Fruit fly (Drosophila melanogaster) whole organism, embryonic: ENCODE measurements around the gene Rh2.

Source experiments
- Bgb ChIP-seq: fragments of 200-800 bp; sonication (Bioruptor generic); IDR thresholded peaks from 2 replicates; pipeline ENCODE4 v1.3.6; 2022; ENCODE audit warnings: missing biosample characterization, missing genetic modification characterization; ENCODE audit not compliant: partially characterized antibody
- CG10147 ChIP-seq: fragments of 200-800 bp; sonication (Bioruptor generic); optimal IDR thresholded peaks from 2 replicates; lab custom pipeline; 2019; ENCODE audit warnings: missing biosample characterization, mild to moderate bottlenecking, missing genetic modification characterization, moderate library complexity
- CG10209 ChIP-seq: fragments of 200-800 bp; sonication (Bioruptor generic); optimal IDR thresholded peaks from 3 replicates; lab custom pipeline; 2017; ENCODE audit warnings: missing biosample characterization, mild to moderate bottlenecking, missing genetic modification characterization, missing genetic modification reagents
- CG10565 ChIP-seq: fragments of 200-800 bp; sonication (Bioruptor generic); optimal IDR thresholded peaks from 3 replicates; lab custom pipeline; 2016; ENCODE audit warnings: missing biosample characterization, mild to moderate bottlenecking, missing genetic modification characterization
- CG10654 ChIP-seq: fragments of 200-800 bp; sonication (Bioruptor generic); optimal IDR thresholded peaks from 2 replicates; lab custom pipeline; 2016; ENCODE audit warnings: missing biosample characterization, missing genetic modification characterization
- CG11398 ChIP-seq: fragments of 200-800 bp; sonication (Bioruptor generic); optimal IDR thresholded peaks from 2 replicates; lab custom pipeline; 2016; ENCODE audit warnings: missing biosample characterization, missing genetic modification characterization
- CG12299 ChIP-seq: fragments of 200-800 bp; sonication (Bioruptor generic); optimal IDR thresholded peaks from 2 replicates; lab custom pipeline; 2018; ENCODE audit warnings: missing biosample characterization, mild to moderate bottlenecking, missing genetic modification characterization
- CG1233 ChIP-seq: fragments of 200-800 bp; sonication (Bioruptor generic); optimal IDR thresholded peaks from 4 replicates; lab custom pipeline; 2018; ENCODE audit warnings: missing biosample characterization, mild to moderate bottlenecking, missing genetic modification characterization
- CG12744 ChIP-seq: fragments of 200-800 bp; sonication (Bioruptor generic); optimal IDR thresholded peaks from 2 replicates; lab custom pipeline; 2016; ENCODE audit warnings: missing biosample characterization, missing genetic modification characterization
- CG14441 ChIP-seq: fragments of 200-800 bp; sonication (Bioruptor generic); IDR thresholded peaks from 2 replicates; pipeline ENCODE4 v1.3.6; 2022; ENCODE audit warnings: missing biosample characterization, missing genetic modification characterization
- CG15696 ChIP-seq: fragments of 200-800 bp; sonication (Bioruptor generic); optimal IDR thresholded peaks from 2 replicates; lab custom pipeline; 2019; ENCODE audit warnings: missing biosample characterization, mild to moderate bottlenecking, missing genetic modification characterization, moderate library complexity
- CG1832 ChIP-seq: fragments of 200-800 bp; sonication (Bioruptor generic); optimal IDR thresholded peaks from 2 replicates; lab custom pipeline; 2017; ENCODE audit warnings: missing biosample characterization, mild to moderate bottlenecking, missing genetic modification characterization, inconsistent platforms
- CG31365 ChIP-seq: fragments of 200-800 bp; sonication (Bioruptor generic); optimal IDR thresholded peaks from 2 replicates; lab custom pipeline; 2018; ENCODE audit warnings: missing biosample characterization, mild to moderate bottlenecking, missing genetic modification characterization
- CG31388 ChIP-seq: fragments of 200-800 bp; sonication (Bioruptor generic); optimal IDR thresholded peaks from 2 replicates; lab custom pipeline; 2016; ENCODE audit warnings: missing biosample characterization, missing genetic modification characterization
- CG4617 ChIP-seq: fragments of 200-800 bp; sonication (Bioruptor generic); optimal IDR thresholded peaks from 3 replicates; lab custom pipeline; 2016; ENCODE audit warnings: missing biosample characterization, missing genetic modification characterization, borderline replicate concordance
- CG8089 ChIP-seq: fragments of 200-800 bp; sonication (Bioruptor generic); optimal IDR thresholded peaks from 3 replicates; lab custom pipeline; 2016; ENCODE audit warnings: missing biosample characterization, missing genetic modification characterization
- CG9727 ChIP-seq: fragments of 200-800 bp; sonication (Bioruptor generic); optimal IDR thresholded peaks from 3 replicates; lab custom pipeline; 2017; ENCODE audit warnings: missing biosample characterization, mild to moderate bottlenecking, missing genetic modification characterization
- Drgx ChIP-seq: fragments of 200-800 bp; sonication (Bioruptor generic); IDR thresholded peaks from 2 replicates; pipeline ENCODE4 v1.3.6; 2022; ENCODE audit warnings: missing biosample characterization, missing genetic modification characterization
- Fer1 ChIP-seq: fragments of 200-800 bp; sonication (Bioruptor generic); optimal IDR thresholded peaks from 2 replicates; lab custom pipeline; 2017; ENCODE audit warnings: missing biosample characterization, mild to moderate bottlenecking, missing genetic modification characterization
- Hey ChIP-seq: fragments of 200-800 bp; sonication (Bioruptor generic); optimal IDR thresholded peaks from 3 replicates; lab custom pipeline; 2018; ENCODE audit warnings: missing biosample characterization, mild to moderate bottlenecking, missing genetic modification characterization
- HmgD ChIP-seq: fragments of 200-800 bp; sonication (Bioruptor generic); optimal IDR thresholded peaks from 3 replicates; lab custom pipeline; 2016; ENCODE audit warnings: missing biosample characterization, missing genetic modification characterization
- Hr3 ChIP-seq: fragments of 200-800 bp; sonication (Bioruptor generic); optimal IDR thresholded peaks from 3 replicates; lab custom pipeline; 2016; ENCODE audit warnings: missing biosample characterization, missing genetic modification characterization
- Scr ChIP-seq: fragments of 200-800 bp; sonication (Bioruptor generic); IDR thresholded peaks from 2 replicates; pipeline ENCODE4 v1.3.6; 2022; ENCODE audit warnings: missing biosample characterization, missing genetic modification characterization; ENCODE audit not compliant: partially characterized antibody
- Tbp ChIP-seq: fragments of >200 bp; optimal IDR thresholded peaks from 2 replicates; lab custom pipeline; 2018; ENCODE audit warnings: missing biosample characterization, missing genetic modification characterization
- aop ChIP-seq: fragments of 200-800 bp; sonication (Bioruptor generic); IDR thresholded peaks from 2 replicates; pipeline ENCODE4 v1.3.6; 2022; ENCODE audit warnings: missing biosample characterization, missing genetic modification characterization
- cad ChIP-seq: fragments of >200 bp; optimal IDR thresholded peaks from 2 replicates; lab custom pipeline; 2017; ENCODE audit warnings: missing biosample characterization, missing genetic modification characterization
- caup ChIP-seq: fragments of 200-800 bp; sonication (Bioruptor generic); optimal IDR thresholded peaks from 3 replicates; lab custom pipeline; 2017; ENCODE audit warnings: missing biosample characterization, mild to moderate bottlenecking, missing genetic modification characterization, moderate library complexity; ENCODE audit not compliant: severe bottlenecking
- chinmo ChIP-seq: fragments of 200-800 bp; sonication (Bioruptor generic); IDR thresholded peaks from 4 replicates; pipeline ENCODE4 v1.3.6; 2022; ENCODE audit warnings: missing biosample characterization, missing genetic modification characterization; ENCODE audit not compliant: partially characterized antibody
- corto ChIP-seq: fragments of 200-800 bp; sonication (Bioruptor generic); optimal IDR thresholded peaks from 2 replicates; lab custom pipeline; 2016; ENCODE audit warnings: missing biosample characterization, mild to moderate bottlenecking, missing genetic modification characterization, moderate library complexity
- dysf ChIP-seq: fragments of 200-800 bp; sonication (Bioruptor generic); IDR thresholded peaks from 3 replicates; pipeline ENCODE4 v1.3.6; 2022; ENCODE audit warnings: missing biosample characterization, missing genetic modification characterization
- fu2 ChIP-seq: fragments of 200-800 bp; sonication (Bioruptor generic); optimal IDR thresholded peaks from 2 replicates; lab custom pipeline; 2016; ENCODE audit warnings: missing biosample characterization, missing genetic modification characterization
- gcm2 ChIP-seq: fragments of 200-800 bp; sonication (Bioruptor generic); optimal IDR thresholded peaks from 2 replicates; lab custom pipeline; 2016; ENCODE audit warnings: missing biosample characterization, missing genetic modification characterization
- gsb ChIP-seq: fragments of 200-800 bp; sonication (Bioruptor generic); IDR thresholded peaks from 2 replicates; pipeline ENCODE4 v1.3.6; 2022; ENCODE audit warnings: missing biosample characterization, missing genetic modification characterization
- insv ChIP-seq, 2 experiments: fragments of 200-800 bp; sonication (Bioruptor generic); optimal IDR thresholded peaks; 3 replicates each; lab custom pipeline; 2016 to 2018; ENCODE audit warnings: missing biosample characterization in 2 of 2, missing genetic modification characterization in 2 of 2
- kay ChIP-seq: fragments of 200-800 bp; sonication (Bioruptor generic); optimal IDR thresholded peaks from 2 replicates; lab custom pipeline; 2016; ENCODE audit warnings: missing biosample characterization, missing genetic modification characterization
- lmd ChIP-seq: fragments of 200-800 bp; sonication (Bioruptor generic); IDR thresholded peaks from 2 replicates; pipeline ENCODE4 v1.3.6; 2022; ENCODE audit warnings: missing biosample characterization, missing genetic modification characterization
- nmo ChIP-seq: fragments of 200-800 bp; sonication (Bioruptor generic); optimal IDR thresholded peaks from 2 replicates; lab custom pipeline; 2018; ENCODE audit warnings: missing biosample characterization, mild to moderate bottlenecking, missing genetic modification characterization, moderate library complexity
- onecut ChIP-seq: fragments of 200-800 bp; sonication (Bioruptor generic); IDR thresholded peaks from 2 replicates; pipeline ENCODE4 v1.3.6; 2022; ENCODE audit warnings: missing biosample characterization, missing genetic modification characterization
- pfk ChIP-seq: fragments of 200-800 bp; sonication (Bioruptor generic); optimal IDR thresholded peaks from 2 replicates; lab custom pipeline; 2018; ENCODE audit warnings: missing biosample characterization, mild to moderate bottlenecking, missing genetic modification characterization, moderate library complexity
- repo ChIP-seq: fragments of 200-800 bp; sonication (Bioruptor generic); optimal IDR thresholded peaks from 2 replicates; lab custom pipeline; 2016; ENCODE audit warnings: missing biosample characterization, missing genetic modification characterization
- schlank ChIP-seq: fragments of 200-800 bp; sonication (Bioruptor generic); optimal IDR thresholded peaks from 2 replicates; lab custom pipeline; 2018; ENCODE audit warnings: missing biosample characterization, mild to moderate bottlenecking, missing genetic modification characterization
- slbo ChIP-seq: fragments of 200-800 bp; sonication (Bioruptor generic); IDR thresholded peaks from 2 replicates; pipeline ENCODE4 v1.3.6; 2022; ENCODE audit warnings: missing biosample characterization, missing genetic modification characterization
- slou ChIP-seq: fragments of 200-800 bp; sonication (Bioruptor generic); optimal IDR thresholded peaks from 3 replicates; lab custom pipeline; 2016; ENCODE audit warnings: missing biosample characterization, missing genetic modification characterization
- sqz ChIP-seq: fragments of 200-800 bp; sonication (Bioruptor generic); optimal IDR thresholded peaks from 3 replicates; lab custom pipeline; 2018; ENCODE audit warnings: missing biosample characterization, mild to moderate bottlenecking, missing genetic modification characterization
- stc ChIP-seq: fragments of 200-800 bp; sonication (Bioruptor generic); IDR thresholded peaks from 2 replicates; pipeline ENCODE4 v1.3.6; 2022; ENCODE audit warnings: missing biosample characterization, missing genetic modification characterization
- sug ChIP-seq: fragments of 200-800 bp; optimal IDR thresholded peaks from 2 replicates; lab custom pipeline; 2019; ENCODE audit warnings: missing biosample characterization, mild to moderate bottlenecking, missing genetic modification characterization, moderate library complexity
- tap ChIP-seq: fragments of 200-800 bp; optimal IDR thresholded peaks from 3 replicates; lab custom pipeline; 2019; ENCODE audit warnings: missing biosample characterization, mild to moderate bottlenecking, missing genetic modification characterization, moderate library complexity
- tin ChIP-seq: fragments of 200-800 bp; sonication (Bioruptor generic); optimal IDR thresholded peaks from 3 replicates; lab custom pipeline; 2016; ENCODE audit warnings: missing biosample characterization, missing genetic modification characterization
- toy ChIP-seq: fragments of 200-800 bp; sonication (Bioruptor generic); IDR thresholded peaks from 2 replicates; pipeline ENCODE4 v1.3.6; 2022; ENCODE audit warnings: missing biosample characterization, missing genetic modification characterization
- ttk ChIP-seq: fragments of 200-800 bp; sonication (Bioruptor generic); IDR thresholded peaks from 2 replicates; pipeline ENCODE4 v2.1.2; 2022; ENCODE audit warnings: missing biosample characterization, missing genetic modification characterization
- twi ChIP-seq: fragments of 200-800 bp; optimal IDR thresholded peaks from 2 replicates; lab custom pipeline; 2019; ENCODE audit warnings: missing biosample characterization, mild to moderate bottlenecking, missing genetic modification characterization, moderate library complexity
- unpg ChIP-seq: fragments of 200-800 bp; sonication (Bioruptor generic); optimal IDR thresholded peaks from 3 replicates; lab custom pipeline; 2018; ENCODE audit warnings: missing biosample characterization, mild to moderate bottlenecking, missing genetic modification characterization, moderate library complexity

Rh2 gene

dm6 chr3R:18923208-18923761, 24.1 kb downstream of the Rh2 start (continued):
- TF ChIP-seq Hey (tag; lab: Kevin White, UChicago) (no peak), Fer1 (no peak), tap (tag; lab: Kevin White, UChicago) (no peak), kay (GFP tag; lab: Kevin White, UChicago) (no peak), CG31365 (tag; lab: Kevin White, UChicago) (no peak), lmd (GFP tag; lab: Robert Waterston, UW) (no peak), unpg (GFP tag; lab: Kevin White, UChicago) (no peak), Drgx (no peak), CG9727 (GFP tag; lab: Kevin White, UChicago) (no peak), CG12744 (GFP tag; lab: Kevin White, UChicago) (no peak), CG10209 (GFP tag; lab: Kevin White, UChicago) (no peak), sug (no peak), caup (GFP tag; lab: Kevin White, UChicago) (no peak), aop (GFP tag; lab: Robert Waterston, UW) (no peak), insv (GFP tag; optimal IDR thresholded peaks at IDR 0.05; lab: Kevin White, UChicago) (peak in 1 of 2 experiments; percentile 4), schlank (tag; lab: Kevin White, UChicago) (no peak), pfk (no peak), slou (GFP tag; lab: Kevin White, UChicago) (no peak), CG10147 (no peak), Tbp (GFP tag; lab: Kevin White, UChicago) (no peak), stc (no peak), CG12299 (tag; lab: Kevin White, UChicago) (no peak), gcm2 (GFP tag; lab: Kevin White, UChicago) (no peak), CG10654 (GFP tag; lab: Kevin White, UChicago) (no peak), CG31388 (no peak), CG14441 (no peak), HmgD (no peak), Bgb (GFP tag; lab: Robert Waterston, UW) (no peak), Scr (no peak), CG1233 (GFP tag; lab: Kevin White, UChicago) (no peak), chinmo (GFP tag; lab: Robert Waterston, UW) (peak; percentile 45; the same call in 2 of the 4 replicates), nmo (no peak), gsb (GFP tag; lab: Robert Waterston, UW) (no peak), sqz (GFP tag; lab: Kevin White, UChicago) (no peak), fu2 (no peak), CG4617 (GFP tag; lab: Kevin White, UChicago) (no peak), dysf (no peak), toy (GFP tag; lab: Robert Waterston, UW) (no peak), slbo (GFP tag; lab: Robert Waterston, UW) (no peak), tin (GFP tag; lab: Kevin White, UChicago) (no peak), CG8089 (GFP tag; lab: Kevin White, UChicago) (no peak), twi (tag; lab: Kevin White, UChicago) (no peak), corto (GFP tag; lab: Kevin White, UChicago) (peak; percentile 18), ttk (GFP tag; lab: Robert Waterston, UW) (no peak), Hr3 (no peak), onecut (GFP tag; lab: Robert Waterston, UW) (no peak), CG11398 (GFP tag; lab: Kevin White, UChicago) (no peak), repo (GFP tag; lab: Kevin White, UChicago) (no peak), CG1832 (no peak), CG15696 (tag; lab: Kevin White, UChicago) (no peak), cad (GFP tag; lab: Kevin White, UChicago) (no peak), CG10565 (GFP tag; lab: Kevin White, UChicago) (no peak)
